Fruit fly (Drosophila melanogaster) whole organism, embryonic: ENCODE data around the gene fru.

Experiments
- Aef1 ChIP-seq: fragments of 200-800 bp; sonication (Bioruptor generic); IDR thresholded peaks from 3 replicates; pipeline ENCODE4 v1.3.6; 2022; ENCODE audit warnings: missing biosample characterization, missing genetic modification characterization
- CG10209 ChIP-seq: fragments of 200-800 bp; sonication (Bioruptor generic); optimal IDR thresholded peaks from 3 replicates; lab custom pipeline; 2017; ENCODE audit warnings: missing biosample characterization, mild to moderate bottlenecking, missing genetic modification characterization, missing genetic modification reagents
- CG11085 ChIP-seq: fragments of 200-800 bp; sonication (Bioruptor generic); IDR thresholded peaks from 2 replicates; pipeline ENCODE4 v1.3.6; 2022; ENCODE audit warnings: missing biosample characterization, missing genetic modification characterization
- CG12769 ChIP-seq: fragments of 200-800 bp; sonication (Bioruptor generic); optimal IDR thresholded peaks from 2 replicates; lab custom pipeline; 2019; ENCODE audit warnings: missing biosample characterization, mild to moderate bottlenecking, missing genetic modification characterization, moderate library complexity
- CG13624 ChIP-seq: fragments of 200-800 bp; sonication (Bioruptor generic); optimal IDR thresholded peaks from 2 replicates; lab custom pipeline; 2016; ENCODE audit warnings: missing biosample characterization, missing genetic modification characterization
- CG14965 ChIP-seq: fragments of 200-800 bp; sonication (Bioruptor generic); optimal IDR thresholded peaks from 2 replicates; lab custom pipeline; 2016; ENCODE audit warnings: missing biosample characterization, missing genetic modification characterization, borderline replicate concordance
- CG1603 ChIP-seq: fragments of 200-800 bp; sonication (Bioruptor generic); optimal IDR thresholded peaks from 2 replicates; lab custom pipeline; 2019; ENCODE audit warnings: missing biosample characterization, mild to moderate bottlenecking, missing genetic modification characterization, moderate library complexity
- CG17802 ChIP-seq: fragments of 200-800 bp; sonication (Bioruptor generic); optimal IDR thresholded peaks from 2 replicates; lab custom pipeline; 2018; ENCODE audit warnings: missing biosample characterization, mild to moderate bottlenecking, missing genetic modification characterization, moderate library complexity
- CG2116 ChIP-seq: fragments of 200-800 bp; sonication (Bioruptor generic); optimal IDR thresholded peaks from 3 replicates; lab custom pipeline; 2018; ENCODE audit warnings: missing biosample characterization, mild to moderate bottlenecking, missing genetic modification characterization
- CG3407 ChIP-seq: fragments of 200-800 bp; sonication (Bioruptor generic); optimal IDR thresholded peaks from 2 replicates; lab custom pipeline; 2018; ENCODE audit warnings: missing biosample characterization, mild to moderate bottlenecking, missing genetic modification characterization
- CG3838 ChIP-seq: fragments of 200-800 bp; sonication (Bioruptor generic); optimal IDR thresholded peaks from 3 replicates; lab custom pipeline; 2016; ENCODE audit warnings: missing biosample characterization, missing genetic modification characterization
- CG3847 ChIP-seq: fragments of 200-800 bp; sonication (Bioruptor generic); IDR thresholded peaks from 2 replicates; pipeline ENCODE4 v1.3.6; 2022; ENCODE audit warnings: missing biosample characterization, missing genetic modification characterization
- CG4617 ChIP-seq: fragments of 200-800 bp; sonication (Bioruptor generic); optimal IDR thresholded peaks from 3 replicates; lab custom pipeline; 2016; ENCODE audit warnings: missing biosample characterization, missing genetic modification characterization, borderline replicate concordance
- CG4730 ChIP-seq: fragments of 200-800 bp; sonication (Bioruptor generic); IDR thresholded peaks from 2 replicates; pipeline ENCODE4 v1.3.6; 2022; ENCODE audit warnings: missing biosample characterization, missing genetic modification characterization
- CG6689 ChIP-seq: fragments of 200-800 bp; sonication (Bioruptor generic); IDR thresholded peaks from 2 replicates; pipeline ENCODE4 v1.3.6; 2022; ENCODE audit warnings: missing biosample characterization, missing genetic modification characterization
- CG8089 ChIP-seq: fragments of 200-800 bp; sonication (Bioruptor generic); optimal IDR thresholded peaks from 3 replicates; lab custom pipeline; 2016; ENCODE audit warnings: missing biosample characterization, missing genetic modification characterization
- CG8944 ChIP-seq: fragments of 200-800 bp; sonication (Bioruptor generic); optimal IDR thresholded peaks from 3 replicates; lab custom pipeline; 2016; ENCODE audit warnings: missing biosample characterization, missing genetic modification characterization
- CG9817 ChIP-seq: fragments of 200-800 bp; sonication (Bioruptor generic); optimal IDR thresholded peaks from 2 replicates; lab custom pipeline; 2018; ENCODE audit warnings: missing biosample characterization, mild to moderate bottlenecking, missing genetic modification characterization, moderate library complexity
- Dip2 ChIP-seq: fragments of 200-800 bp; sonication (Bioruptor generic); IDR thresholded peaks from 2 replicates; pipeline ENCODE4 v1.3.6; 2022; ENCODE audit warnings: missing biosample characterization, missing genetic modification characterization
- Hr3 ChIP-seq: fragments of 200-800 bp; sonication (Bioruptor generic); optimal IDR thresholded peaks from 3 replicates; lab custom pipeline; 2016; ENCODE audit warnings: missing biosample characterization, missing genetic modification characterization
- NK7.1 ChIP-seq: fragments of 200-800 bp; sonication (Bioruptor generic); optimal IDR thresholded peaks from 3 replicates; lab custom pipeline; 2016; ENCODE audit warnings: missing biosample characterization, missing genetic modification characterization
- Rx ChIP-seq: fragments of 200-800 bp; sonication (Bioruptor generic); IDR thresholded peaks from 2 replicates; pipeline ENCODE4 v1.3.6; 2022; ENCODE audit warnings: missing biosample characterization, missing genetic modification characterization
- Xbp1 ChIP-seq: fragments of 200-800 bp; sonication (Bioruptor generic); optimal IDR thresholded peaks from 3 replicates; lab custom pipeline; 2016; ENCODE audit warnings: missing biosample characterization, mild to moderate bottlenecking, missing genetic modification characterization
- YL-1 ChIP-seq: fragments of 200-800 bp; sonication (Bioruptor generic); optimal IDR thresholded peaks from 3 replicates; lab custom pipeline; 2017; ENCODE audit warnings: missing biosample characterization, mild to moderate bottlenecking, missing genetic modification characterization
- al ChIP-seq: fragments of 200-800 bp; sonication (Bioruptor generic); IDR thresholded peaks from 2 replicates; pipeline ENCODE4 v1.3.6; 2022; ENCODE audit warnings: missing biosample characterization, missing genetic modification characterization
- bigmax ChIP-seq: fragments of 200-800 bp; sonication (Bioruptor generic); optimal IDR thresholded peaks from 2 replicates; lab custom pipeline; 2018; ENCODE audit warnings: missing biosample characterization, mild to moderate bottlenecking, missing genetic modification characterization
- br ChIP-seq: fragments of >200 bp; optimal IDR thresholded peaks from 2 replicates; lab custom pipeline; 2017
- chm ChIP-seq: fragments of 200-800 bp; sonication (Bioruptor generic); IDR thresholded peaks from 2 replicates; pipeline ENCODE4 v1.3.6; 2022; ENCODE audit warnings: missing biosample characterization, missing genetic modification characterization
- fd96Cb ChIP-seq: fragments of 200-800 bp; sonication (Bioruptor generic); optimal IDR thresholded peaks from 2 replicates; lab custom pipeline; 2018; ENCODE audit warnings: missing biosample characterization, mild to moderate bottlenecking, missing genetic modification characterization, moderate library complexity
- gsb ChIP-seq: fragments of 200-800 bp; sonication (Bioruptor generic); IDR thresholded peaks from 2 replicates; pipeline ENCODE4 v1.3.6; 2022; ENCODE audit warnings: missing biosample characterization, missing genetic modification characterization
- ham ChIP-seq: fragments of 200-800 bp; sonication (Bioruptor generic); IDR thresholded peaks from 2 replicates; pipeline ENCODE4 v1.3.6; 2022; ENCODE audit warnings: missing biosample characterization, missing genetic modification characterization
- hth ChIP-seq: fragments of >200 bp; optimal IDR thresholded peaks from 2 replicates; lab custom pipeline; 2017; ENCODE audit warnings: inconsistent platforms
- insv ChIP-seq, 2 experiments: fragments of 200-800 bp; sonication (Bioruptor generic); optimal IDR thresholded peaks; 3 replicates each; lab custom pipeline; 2016 to 2018; ENCODE audit warnings: missing biosample characterization in 2 of 2, missing genetic modification characterization in 2 of 2
- klu ChIP-seq: fragments of 200-800 bp; sonication (Bioruptor generic); IDR thresholded peaks from 2 replicates; pipeline ENCODE4 v1.3.6; 2022; ENCODE audit warnings: missing biosample characterization, missing genetic modification characterization
- lbe ChIP-seq: fragments of 200-800 bp; sonication (Bioruptor generic); optimal IDR thresholded peaks from 2 replicates; lab custom pipeline; 2016; ENCODE audit warnings: missing biosample characterization, mild to moderate bottlenecking, missing genetic modification characterization
- maf-S ChIP-seq: fragments of 200-800 bp; sonication (Bioruptor generic); optimal IDR thresholded peaks from 2 replicates; lab custom pipeline; 2016; ENCODE audit warnings: missing biosample characterization, missing genetic modification characterization
- nau ChIP-seq: fragments of 200-800 bp; sonication (Bioruptor generic); optimal IDR thresholded peaks from 3 replicates; lab custom pipeline; 2017; ENCODE audit warnings: missing biosample characterization, mild to moderate bottlenecking, missing genetic modification characterization, missing genetic modification reagents
- pb ChIP-seq: fragments of 200-800 bp; sonication (Bioruptor generic); optimal IDR thresholded peaks from 3 replicates; lab custom pipeline; 2016; ENCODE audit warnings: missing biosample characterization, missing genetic modification characterization
- pita ChIP-seq: fragments of 200-800 bp; sonication (Bioruptor generic); optimal IDR thresholded peaks from 2 replicates; lab custom pipeline; 2017; ENCODE audit warnings: missing biosample characterization, mild to moderate bottlenecking, missing genetic modification characterization
- psq ChIP-seq: fragments of 200-800 bp; sonication (Bioruptor generic); optimal IDR thresholded peaks from 2 replicates; lab custom pipeline; 2017; ENCODE audit warnings: missing biosample characterization, missing genetic modification characterization
- rib ChIP-seq: fragments of 200-800 bp; sonication (Bioruptor generic); IDR thresholded peaks from 2 replicates; pipeline ENCODE4 v1.3.6; 2022; ENCODE audit warnings: missing biosample characterization, missing genetic modification characterization
- row ChIP-seq: fragments of 200-800 bp; sonication (Bioruptor generic); IDR thresholded peaks from 3 replicates; pipeline ENCODE4 v1.3.6; 2022; ENCODE audit warnings: missing biosample characterization, missing genetic modification characterization
- run ChIP-seq: fragments of 200-800 bp; sonication (Bioruptor generic); optimal IDR thresholded peaks from 3 replicates; lab custom pipeline; 2018; ENCODE audit warnings: missing biosample characterization, mild to moderate bottlenecking, missing genetic modification characterization
- scrt ChIP-seq: fragments of 200-800 bp; sonication (Bioruptor generic); optimal IDR thresholded peaks from 2 replicates; lab custom pipeline; 2018; ENCODE audit warnings: missing biosample characterization, mild to moderate bottlenecking, missing genetic modification characterization, moderate library complexity
- so ChIP-seq: fragments of 200-800 bp; sonication (Bioruptor generic); IDR thresholded peaks from 3 replicates; pipeline ENCODE4 v1.3.6; 2022; ENCODE audit warnings: missing biosample characterization, missing genetic modification characterization
- tll ChIP-seq, 2 experiments: fragments of 200-800 bp in 1 of 2; fragments of >200 bp in 1 of 2; sonication (Bioruptor generic) in 1 of 2; optimal IDR thresholded peaks; 2 replicates each; lab custom pipeline; 2017 to 2019; ENCODE audit warnings: missing biosample characterization in 2 of 2, missing genetic modification characterization in 2 of 2, mild to moderate bottlenecking in 1 of 2, moderate library complexity in 1 of 2
- toy ChIP-seq: fragments of 200-800 bp; sonication (Bioruptor generic); IDR thresholded peaks from 2 replicates; pipeline ENCODE4 v1.3.6; 2022; ENCODE audit warnings: missing biosample characterization, missing genetic modification characterization
- trem ChIP-seq: fragments of 200-800 bp; optimal IDR thresholded peaks from 3 replicates; lab custom pipeline; 2019; ENCODE audit warnings: missing biosample characterization, mild to moderate bottlenecking, missing genetic modification characterization, moderate library complexity
- unc-4 ChIP-seq: fragments of 200-800 bp; sonication (Bioruptor generic); IDR thresholded peaks from 2 replicates; pipeline ENCODE4 v1.3.6; 2022; ENCODE audit warnings: missing biosample characterization, missing genetic modification characterization; ENCODE audit not compliant: partially characterized antibody
- zfh1 ChIP-seq: fragments of 200-800 bp; sonication (Bioruptor generic); IDR thresholded peaks from 3 replicates; pipeline ENCODE4 v1.3.6; 2022; ENCODE audit warnings: missing biosample characterization, missing genetic modification characterization

fru gene

DNA sequence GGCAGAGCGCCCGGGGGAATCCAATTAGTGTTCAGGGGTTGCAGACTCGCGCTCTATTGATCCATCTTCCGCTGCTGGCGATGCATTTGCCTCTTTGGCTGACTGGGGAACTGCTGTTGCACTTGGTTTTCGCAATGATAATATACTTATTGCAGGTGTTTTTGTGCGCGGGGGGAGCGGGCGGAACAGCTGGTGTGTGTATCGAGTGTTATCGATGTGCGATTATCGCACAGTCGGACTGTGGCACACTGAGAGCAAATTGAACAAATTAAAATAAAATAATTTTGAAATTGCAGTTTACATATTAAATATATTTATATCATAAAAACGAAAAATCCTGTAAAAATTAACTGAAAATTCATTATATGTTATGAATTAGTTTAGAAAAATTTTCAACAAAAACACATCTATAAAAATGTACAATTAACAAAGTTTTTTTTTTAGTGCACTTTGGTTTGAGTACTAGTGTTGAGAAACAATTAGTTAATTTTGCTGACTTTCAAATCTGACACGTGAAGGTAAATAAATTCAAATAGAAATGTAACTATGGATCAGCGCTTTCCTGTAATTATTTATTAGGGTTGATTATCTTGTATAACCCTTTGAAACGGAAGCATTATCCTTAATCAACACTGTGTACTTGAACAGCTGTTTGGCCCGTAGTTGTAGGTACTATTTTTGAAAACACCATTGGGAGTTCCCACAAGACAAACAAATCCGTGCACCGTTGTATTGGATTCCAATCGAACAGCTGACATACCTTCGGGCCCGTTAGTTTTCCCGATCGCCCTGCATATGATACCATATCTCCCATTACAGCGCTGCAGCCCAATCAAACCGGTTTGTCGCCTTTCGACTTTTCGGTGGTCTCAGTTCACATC, 142.6 kb downstream of the fru start, which contains the start of the genes Wdr37 and koko:
Wdr37 (minus strand) TSS at position 168 of the 881 bp plus-strand sequence.
koko (plus strand) TSS at position 478 of the 881 bp plus-strand sequence.
- peak; percentile 97 for TF ChIP-seq rib (GFP tag; lab: Robert Waterston, UW)
- no peak for TF ChIP-seq pita (GFP tag; lab: Kevin White, UChicago)
- peak; percentile 94 for TF ChIP-seq trem (tag; lab: Kevin White, UChicago)
- TF ChIP-seq unc-4, result peak; percentile 66
- TF ChIP-seq YL-1, result peak; percentile 72
- peak; percentile 83 for TF ChIP-seq scrt
- TF ChIP-seq hth (lab: Kevin White, UChicago), result no peak
- TF ChIP-seq CG1603 (tag; lab: Kevin White, UChicago), result peak; percentile 70
- peak; percentile 90 for TF ChIP-seq CG2116
- peak; percentile 90 for TF ChIP-seq psq (GFP tag; lab: Kevin White, UChicago)
- TF ChIP-seq Aef1 (GFP tag; lab: Robert Waterston, UW), result peak; percentile 97
- TF ChIP-seq NK7.1 (GFP tag; lab: Kevin White, UChicago), result peak; percentile 11
- TF ChIP-seq toy (GFP tag; lab: Robert Waterston, UW), result peak; percentile 94
- TF ChIP-seq pb (GFP tag; lab: Kevin White, UChicago), result peak; percentile 16
- peak; percentile 72 for TF ChIP-seq CG8944 (GFP tag; lab: Kevin White, UChicago)
- TF ChIP-seq tll (GFP tag; optimal IDR thresholded peaks at IDR 0.05; lab: Kevin White, UChicago), result peak in 1 of 2 experiments; percentile 79
- TF ChIP-seq CG3838 (GFP tag; lab: Kevin White, UChicago), result peak; percentile 84
- peak in 1 of 2 experiments; percentile 85 for TF ChIP-seq insv (GFP tag; optimal IDR thresholded peaks at IDR 0.05; lab: Kevin White, UChicago)
- peak; percentile 79 for TF ChIP-seq CG13624 (GFP tag; lab: Kevin White, UChicago)
- no peak for TF ChIP-seq bigmax
- TF ChIP-seq run (tag; lab: Kevin White, UChicago), result peak; percentile 90
- peak; percentile 92 for TF ChIP-seq chm (GFP tag; lab: Robert Waterston, UW)
- peak; percentile 50; the same call in 1 of the 2 replicates for TF ChIP-seq Dip2 (GFP tag; lab: Robert Waterston, UW)
- peak; percentile 54 for TF ChIP-seq CG12769 (tag; lab: Kevin White, UChicago)
- TF ChIP-seq CG6689, result peak; percentile 99
- peak; percentile 98 for TF ChIP-seq CG4730 (GFP tag; lab: Robert Waterston, UW)
- TF ChIP-seq Rx (GFP tag; lab: Robert Waterston, UW), result peak; percentile 83
- peak; percentile 98 for TF ChIP-seq al (GFP tag; lab: Robert Waterston, UW)
- peak; percentile 96 for TF ChIP-seq CG10209 (GFP tag; lab: Kevin White, UChicago)
- TF ChIP-seq Xbp1, result peak; percentile 97
- TF ChIP-seq lbe (GFP tag; lab: Kevin White, UChicago), result peak; percentile 85
- peak; percentile 98 for TF ChIP-seq CG3847 (GFP tag; lab: Robert Waterston, UW)
- TF ChIP-seq CG11085 (GFP tag; lab: Robert Waterston, UW), result peak; percentile 98
- peak; percentile 86 for TF ChIP-seq CG4617 (GFP tag; lab: Kevin White, UChicago)
- peak; percentile 93 for TF ChIP-seq ham (GFP tag; lab: Robert Waterston, UW)
- peak; percentile 83 for TF ChIP-seq nau (GFP tag; lab: Kevin White, UChicago)
- no peak for TF ChIP-seq br (lab: Kevin White, UChicago)
- TF ChIP-seq CG8089 (GFP tag; lab: Kevin White, UChicago), result peak; percentile 65
- TF ChIP-seq CG9817, result peak; percentile 96
- peak; percentile 99 for TF ChIP-seq klu (GFP tag; lab: Robert Waterston, UW)
- peak; percentile 99 for TF ChIP-seq Hr3 (GFP tag; lab: Kevin White, UChicago)
- no peak; the same call in none of the 3 replicates for TF ChIP-seq zfh1
- peak; percentile 56 for TF ChIP-seq maf-S (GFP tag; lab: Kevin White, UChicago)
- TF ChIP-seq so (GFP tag; lab: Robert Waterston, UW), result peak; percentile 90
- TF ChIP-seq fd96Cb (tag; lab: Kevin White, UChicago), result peak; percentile 77
- peak; percentile 83 for TF ChIP-seq CG17802 (tag; lab: Kevin White, UChicago)
- TF ChIP-seq CG14965 (GFP tag; lab: Kevin White, UChicago), result peak; percentile 40
- TF ChIP-seq gsb (GFP tag; lab: Robert Waterston, UW), result peak; percentile 92
- TF ChIP-seq CG3407 (GFP tag; lab: Kevin White, UChicago), result peak; percentile 93
- TF ChIP-seq row, result peak; percentile 99
